Worm (Caenorhabditis elegans) whole organism, L1 larva: ENCODE results near the gene gst-37.

Experiments used
- C16A3.4 ChIP-seq: fragments of 150-350 bp; optimal IDR thresholded peaks from 2 replicates; lab custom pipeline; 2014; ENCODE audit warnings: missing biosample characterization, missing genetic modification characterization
- C34B4.2 ChIP-seq: sonication (generic microtip); optimal IDR thresholded peaks from 2 replicates; lab custom pipeline; 2017; ENCODE audit warnings: mild to moderate bottlenecking, missing genetic modification characterization, missing compliant biosample characterization
- Y116A8C.19 ChIP-seq: sonication (generic microtip); optimal IDR thresholded peaks from 2 replicates; lab custom pipeline; 2016; ENCODE audit warnings: missing compliant biosample characterization, missing genetic modification characterization, borderline replicate concordance
- ama-1 ChIP-seq: fragments of 150-350 bp; optimal IDR thresholded peaks from 2 replicates; lab custom pipeline; 2014
- blmp-1 ChIP-seq: fragments of 150-350 bp; optimal IDR thresholded peaks from 2 replicates; lab custom pipeline; 2014; ENCODE audit warnings: missing biosample characterization, missing genetic modification characterization
- ceh-63 ChIP-seq: fragments of 200-800 bp; sonication (Bioruptor generic); optimal IDR thresholded peaks from 2 replicates; lab custom pipeline; 2018; ENCODE audit warnings: mild to moderate bottlenecking, missing genetic modification characterization, missing compliant biosample characterization
- ceh-8 ChIP-seq: fragments of 200-800 bp; sonication (Bioruptor generic); optimal IDR thresholded peaks from 2 replicates; lab custom pipeline; 2018; ENCODE audit warnings: mild to moderate bottlenecking, missing genetic modification characterization, moderate library complexity, missing compliant biosample characterization
- ceh-82 ChIP-seq, 3 experiments: fragments of 150-350 bp in 1 of 3; sonication (generic microtip) in 2 of 3; optimal IDR thresholded peaks; 2 replicates each; lab custom pipeline; 2014 to 2017; ENCODE audit warnings: missing biosample characterization in 3 of 3, missing genetic modification characterization in 3 of 3
- ceh-88 ChIP-seq: fragments of 200-800 bp; sonication (Bioruptor generic); IDR thresholded peaks from 2 replicates; pipeline ENCODE4 v1.3.6; 2022; ENCODE audit warnings: missing genetic modification characterization, missing compliant biosample characterization
- dsc-1 ChIP-seq: sonication (generic microtip); optimal IDR thresholded peaks from 2 replicates; lab custom pipeline; 2016; ENCODE audit warnings: mild to moderate bottlenecking, missing genetic modification characterization, missing compliant biosample characterization
- efl-1 ChIP-seq, 4 experiments: fragments of 150-350 bp; optimal IDR thresholded peaks in 3 of 4; peaks in 1 of 4; 1 replicate in 1 of 4; 2 replicates in 3 of 4; lab custom pipeline; 2014; ENCODE audit warnings: missing biosample characterization in 2 of 4, missing genetic modification characterization in 2 of 4, missing genetic modification reagents in 2 of 4
- efl-3 ChIP-seq: fragments of 200-800 bp; sonication (Bioruptor generic); optimal IDR thresholded peaks from 2 replicates; lab custom pipeline; 2018; ENCODE audit warnings: mild to moderate bottlenecking, missing genetic modification characterization, missing compliant biosample characterization
- elt-2 ChIP-seq: sonication (generic microtip); optimal IDR thresholded peaks from 2 replicates; lab custom pipeline; 2016; ENCODE audit warnings: missing genetic modification characterization, mild to moderate bottlenecking, inconsistent platforms, missing compliant biosample characterization, missing genetic modification reagents
- fkh-8 ChIP-seq: sonication (generic microtip); optimal IDR thresholded peaks from 2 replicates; lab custom pipeline; 2016; ENCODE audit warnings: mild to moderate bottlenecking, missing genetic modification characterization, missing compliant biosample characterization
- hlh-17 ChIP-seq: fragments of 200-800 bp; sonication (Bioruptor generic); optimal IDR thresholded peaks from 2 replicates; lab custom pipeline; 2018; ENCODE audit warnings: missing genetic modification characterization, mild to moderate bottlenecking, missing compliant biosample characterization, moderate library complexity, borderline replicate concordance
- hlh-4 ChIP-seq: sonication (generic microtip); optimal IDR thresholded peaks from 2 replicates; lab custom pipeline; 2016; ENCODE audit warnings: mild to moderate bottlenecking, missing genetic modification characterization, missing compliant biosample characterization
- hpl-2 ChIP-seq: fragments of 150-350 bp; optimal IDR thresholded peaks from 2 replicates; lab custom pipeline; 2014; ENCODE audit warnings: missing biosample characterization, missing genetic modification reagents, missing genetic modification characterization
- irx-1 ChIP-seq: sonication (generic microtip); optimal IDR thresholded peaks from 2 replicates; lab custom pipeline; 2016; ENCODE audit warnings: missing genetic modification characterization, missing compliant biosample characterization
- lin-14 ChIP-seq: fragments of 200-800 bp; sonication (Bioruptor generic); optimal IDR thresholded peaks from 2 replicates; lab custom pipeline; 2018; ENCODE audit warnings: mild to moderate bottlenecking, missing genetic modification characterization, moderate library complexity, missing compliant biosample characterization
- lir-3 ChIP-seq: sonication (generic microtip); optimal IDR thresholded peaks from 2 replicates; lab custom pipeline; 2016; ENCODE audit warnings: mild to moderate bottlenecking, missing genetic modification characterization, moderate library complexity, missing compliant biosample characterization; ENCODE audit not compliant: poor library complexity
- mab-9 ChIP-seq: fragments of 200-800 bp; sonication (Bioruptor generic); IDR thresholded peaks from 2 replicates; pipeline ENCODE4 v1.3.6; 2022; ENCODE audit warnings: missing genetic modification reagents, missing genetic modification characterization, missing compliant biosample characterization
- mdl-1 ChIP-seq, 2 experiments: fragments of 150-350 bp; optimal IDR thresholded peaks; 2 replicates each; lab custom pipeline; 2014 to 2017; ENCODE audit warnings: missing biosample characterization in 2 of 2, missing genetic modification characterization in 2 of 2, inconsistent platforms in 1 of 2
- mep-1 ChIP-seq: fragments of 150-350 bp; optimal IDR thresholded peaks from 2 replicates; lab custom pipeline; 2014; ENCODE audit warnings: missing biosample characterization, missing genetic modification characterization
- nhr-12 ChIP-seq: sonication (generic microtip); optimal IDR thresholded peaks from 2 replicates; lab custom pipeline; 2017; ENCODE audit warnings: missing biosample characterization, missing genetic modification characterization
- nhr-19 ChIP-seq: fragments of 200-800 bp; sonication (Bioruptor generic); conservative IDR thresholded peaks from 2 replicates; pipeline ENCODE4 v1.3.6; 2022; ENCODE audit warnings: missing genetic modification characterization, missing compliant biosample characterization
- nhr-47 ChIP-seq: sonication (generic microtip); optimal IDR thresholded peaks from 2 replicates; lab custom pipeline; 2016; ENCODE audit warnings: mild to moderate bottlenecking, missing genetic modification characterization, moderate library complexity, missing compliant biosample characterization
- nhr-71 ChIP-seq: sonication (generic microtip); optimal IDR thresholded peaks from 2 replicates; lab custom pipeline; 2016; ENCODE audit warnings: mild to moderate bottlenecking, missing genetic modification characterization, moderate library complexity, missing compliant biosample characterization
- nhr-85 ChIP-seq: sonication (generic microtip); peaks from one replicate; lab custom pipeline; 2016; ENCODE audit warnings: missing genetic modification characterization, inconsistent platforms, missing compliant biosample characterization
- nhr-90 ChIP-seq: sonication (generic microtip); optimal IDR thresholded peaks from 2 replicates; lab custom pipeline; 2016; ENCODE audit warnings: mild to moderate bottlenecking, missing genetic modification characterization, missing compliant biosample characterization; ENCODE audit not compliant: poor library complexity
- rnt-1 ChIP-seq: sonication (generic microtip); optimal IDR thresholded peaks from 2 replicates; lab custom pipeline; 2016; ENCODE audit warnings: mild to moderate bottlenecking, missing genetic modification characterization, moderate library complexity, missing compliant biosample characterization
- snpc-4 ChIP-seq: fragments of 150-350 bp; optimal IDR thresholded peaks from 2 replicates; lab custom pipeline; 2014; ENCODE audit warnings: missing biosample characterization, missing genetic modification characterization
- snu-23 ChIP-seq: sonication (generic microtip); optimal IDR thresholded peaks from 2 replicates; lab custom pipeline; 2016; ENCODE audit warnings: missing genetic modification characterization, missing compliant biosample characterization
- sox-4 ChIP-seq: sonication (generic microtip); optimal IDR thresholded peaks from 2 replicates; lab custom pipeline; 2016; ENCODE audit warnings: missing genetic modification characterization, missing compliant biosample characterization
- sptf-1 ChIP-seq: fragments of 150-350 bp; optimal IDR thresholded peaks from 2 replicates; lab custom pipeline; 2014; ENCODE audit warnings: missing biosample characterization, missing genetic modification characterization
- swsn-7 ChIP-seq: sonication (generic microtip); optimal IDR thresholded peaks from 2 replicates; lab custom pipeline; 2016; ENCODE audit warnings: missing genetic modification characterization, missing compliant biosample characterization
- tbx-2 ChIP-seq: sonication (generic microtip); optimal IDR thresholded peaks from 2 replicates; lab custom pipeline; 2016; ENCODE audit warnings: missing genetic modification characterization, missing compliant biosample characterization
- tlp-1 ChIP-seq: fragments of 150-350 bp; optimal IDR thresholded peaks from 2 replicates; lab custom pipeline; 2014; ENCODE audit warnings: missing biosample characterization, missing genetic modification characterization
- unc-98 ChIP-seq: fragments of 200-800 bp; sonication (Bioruptor generic); IDR thresholded peaks from 2 replicates; pipeline ENCODE4 v1.3.6; 2022; ENCODE audit warnings: missing genetic modification characterization, missing compliant biosample characterization
- xbp-1 ChIP-seq: sonication (generic microtip); optimal IDR thresholded peaks from 2 replicates; lab custom pipeline; 2016; ENCODE audit warnings: missing genetic modification characterization, missing compliant biosample characterization
- zip-4 ChIP-seq: fragments of 200-800 bp; sonication (Bioruptor generic); optimal IDR thresholded peaks from 2 replicates; lab custom pipeline; 2018; ENCODE audit warnings: mild to moderate bottlenecking, missing genetic modification characterization, moderate library complexity, missing compliant biosample characterization

gst-37 gene

DNA sequence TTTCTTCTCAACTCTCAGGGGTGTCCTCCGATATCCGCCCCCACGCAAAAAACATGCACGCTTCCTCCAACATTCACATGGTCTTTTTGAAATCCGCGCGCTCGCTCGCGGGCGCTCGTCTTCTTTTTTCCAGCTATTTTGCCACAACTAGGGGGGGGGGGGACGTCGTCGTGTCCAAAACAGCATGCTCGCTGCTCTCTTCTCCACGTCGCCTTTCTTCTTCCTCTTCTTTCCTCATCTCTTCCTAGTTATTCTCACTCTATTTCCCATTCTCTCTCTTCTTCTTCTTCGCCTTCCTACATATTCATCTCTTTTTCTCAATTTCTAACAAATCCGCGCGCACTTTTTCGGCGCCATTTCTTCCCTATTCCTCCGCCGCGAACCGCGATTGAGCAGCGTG lies 22.0 kb downstream of the gst-37 start (continued):
- no peak for TF ChIP-seq efl-3 (GFP tag; lab: Kevin White, UChicago)
- no peak for TF ChIP-seq hlh-4 (tag; lab: Kevin White, UChicago)
- peak in 1 of 2 experiments; percentile 1 for TF ChIP-seq mdl-1 (tag; optimal IDR thresholded peaks at IDR 0.05; lab: Kevin White, UChicago)
- TF ChIP-seq sox-4 = no peak
- no peak for TF ChIP-seq lir-3
- TF ChIP-seq elt-2 = no peak
- TF ChIP-seq nhr-19 (GFP tag; lab: Robert Waterston, UW) = no peak
- no peak for TF ChIP-seq C34B4.2
- TF ChIP-seq ceh-88 = no peak
- TF ChIP-seq nhr-12 (tag; lab: Kevin White, UChicago) = no peak
- TF ChIP-seq xbp-1 (tag; lab: Kevin White, UChicago) = peak; percentile 36
- no peak for TF ChIP-seq mab-9 (GFP tag; lab: Robert Waterston, UW)
- TF ChIP-seq nhr-47 (tag; lab: Kevin White, UChicago) = peak; percentile 52
- TF ChIP-seq irx-1 (tag; lab: Kevin White, UChicago) = peak; percentile 25
- no peak for TF ChIP-seq unc-98
- no peak for TF ChIP-seq dsc-1 (tag; lab: Kevin White, UChicago)
- TF ChIP-seq blmp-1 (tag; lab: Kevin White, UChicago) = no peak
- TF ChIP-seq Y116A8C.19 (tag; lab: Kevin White, UChicago) = no peak
- peak; percentile 57 for TF ChIP-seq swsn-7 (tag; lab: Kevin White, UChicago)
- TF ChIP-seq C16A3.4 (tag; lab: Kevin White, UChicago) = no peak
- TF ChIP-seq tlp-1 = no peak
- no peak for TF ChIP-seq hlh-17 (GFP tag; lab: Kevin White, UChicago)
- TF ChIP-seq snpc-4 (tag; lab: Kevin White, UChicago) = no peak
- peak in 1 of 3 experiments; percentile 47 for TF ChIP-seq ceh-82 (tag; optimal IDR thresholded peaks at IDR 0.05; lab: Kevin White, UChicago)
- TF ChIP-seq sptf-1 (tag; lab: Kevin White, UChicago) = no peak
- no peak for TF ChIP-seq zip-4 (GFP tag; lab: Kevin White, UChicago)
- TF ChIP-seq fkh-8 = peak; percentile 91
- no peak for TF ChIP-seq ceh-63 (GFP tag; lab: Kevin White, UChicago)
- no peak for TF ChIP-seq mep-1 (tag; lab: Kevin White, UChicago)
- peak; percentile 27 for TF ChIP-seq snu-23 (GFP tag; lab: Kevin White, UChicago)

DNA sequence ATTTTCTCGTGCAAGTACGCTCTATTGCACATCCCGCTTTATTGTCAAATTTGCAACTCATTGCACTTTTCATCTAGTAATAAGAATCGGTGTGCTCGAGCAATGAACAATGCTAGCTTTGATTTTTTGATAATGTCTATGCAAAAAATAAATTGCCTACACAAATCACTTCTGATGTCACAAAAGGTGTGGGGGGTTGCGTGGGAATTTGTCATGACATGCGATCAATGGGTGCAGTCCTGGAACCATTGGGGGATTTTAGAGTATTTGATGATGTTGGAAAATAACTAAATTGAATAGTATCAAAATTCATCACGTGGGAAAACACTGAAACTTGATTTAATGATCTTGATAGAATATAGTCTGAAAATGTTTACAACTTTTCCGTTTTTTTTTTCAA lies 24.5 kb downstream of the gst-37 start:
- no peak for TF ChIP-seq dsc-1 (tag; lab: Kevin White, UChicago)
- peak; percentile 23 for TF ChIP-seq nhr-47 (tag; lab: Kevin White, UChicago)
- no peak for TF ChIP-seq rnt-1 (tag; lab: Kevin White, UChicago)
- no peak for TF ChIP-seq Y116A8C.19 (tag; lab: Kevin White, UChicago)
- no peak for TF ChIP-seq tbx-2 (tag; lab: Kevin White, UChicago)
- no peak for TF ChIP-seq hpl-2 (GFP tag; lab: Kevin White, UChicago)
- peak; percentile 10 for TF ChIP-seq nhr-71 (tag; lab: Kevin White, UChicago)
- no peak for TF ChIP-seq nhr-90 (tag; lab: Kevin White, UChicago)
- no peak for TF ChIP-seq nhr-85
- peak; percentile 26 for TF ChIP-seq lin-14 (GFP tag; lab: Kevin White, UChicago)
- no peak for TF ChIP-seq efl-3 (GFP tag; lab: Kevin White, UChicago)
- peak; percentile 76 for TF ChIP-seq ceh-8 (GFP tag; lab: Kevin White, UChicago)
- TF ChIP-seq hlh-4 (tag; lab: Kevin White, UChicago) = no peak
- no peak for TF ChIP-seq C34B4.2
- no peak for TF ChIP-seq nhr-19 (GFP tag; lab: Robert Waterston, UW)
- TF ChIP-seq efl-1 (optimal IDR thresholded peaks at IDR 0.05; lab: Kevin White, UChicago) = no peak
- peak in 1 of 2 experiments; percentile 88 for TF ChIP-seq efl-1 (GFP tag; optimal IDR thresholded peaks at IDR 0.05 in 1 of 2; lab: Kevin White, UChicago)
- no peak for TF ChIP-seq ama-1
- peak; percentile 53 for TF ChIP-seq fkh-8
- TF ChIP-seq nhr-12 (tag; lab: Kevin White, UChicago) = no peak
